Worm (Caenorhabditis elegans) whole organism, midembryonic: ENCODE results near the gene F32A5.4.

Experiments
- T22C8.4 ChIP-seq: fragments of 200-800 bp; sonication (Bioruptor generic); IDR thresholded peaks from 2 replicates; pipeline ENCODE4 v1.3.6; 2022; ENCODE audit warnings: missing genetic modification characterization, missing compliant biosample characterization
- cog-1 ChIP-seq: sonication (generic microtip); optimal IDR thresholded peaks from 2 replicates; lab custom pipeline; 2016; ENCODE audit warnings: missing genetic modification characterization, missing compliant biosample characterization
- flt-1 ChIP-seq: fragments of 200-800 bp; sonication (Bioruptor generic); IDR thresholded peaks from 2 replicates; pipeline ENCODE4 v1.3.6; 2022; ENCODE audit warnings: missing genetic modification characterization, missing compliant biosample characterization
- klf-2 ChIP-seq: fragments of 200-800 bp; sonication (Bioruptor generic); conservative IDR thresholded peaks from 2 replicates; pipeline ENCODE4 v1.3.6; 2022; ENCODE audit warnings: missing genetic modification reagents, missing genetic modification characterization, missing compliant biosample characterization
- med-1 ChIP-seq: sonication (generic microtip); optimal IDR thresholded peaks from 2 replicates; lab custom pipeline; 2017; ENCODE audit warnings: missing genetic modification characterization, mild to moderate bottlenecking, missing compliant biosample characterization, antibody characterized with exemption, missing genetic modification reagents; ENCODE audit not compliant: insufficient read depth
- ref-1 ChIP-seq: fragments of 200-800 bp; sonication (Bioruptor generic); conservative IDR thresholded peaks from 2 replicates; pipeline ENCODE4 v1.3.6; 2022; ENCODE audit warnings: missing genetic modification reagents, missing genetic modification characterization, missing compliant biosample characterization
- tab-1 ChIP-seq: fragments of 200-800 bp; sonication (Bioruptor generic); IDR thresholded peaks from 2 replicates; pipeline ENCODE4 v1.3.6; 2022; ENCODE audit warnings: missing genetic modification characterization, missing compliant biosample characterization
- ztf-23 ChIP-seq: fragments of 200-800 bp; sonication (Bioruptor generic); IDR thresholded peaks from 2 replicates; pipeline ENCODE4 v1.3.6; 2022; ENCODE audit warnings: missing genetic modification reagents, missing genetic modification characterization, missing compliant biosample characterization
- ztf-29 ChIP-seq: fragments of 200-800 bp; sonication (Bioruptor generic); IDR thresholded peaks from 2 replicates; pipeline ENCODE4 v1.3.6; 2022; ENCODE audit warnings: missing genetic modification reagents, missing genetic modification characterization, missing compliant biosample characterization

Gene F32A5.4

ce11 chrII:7228646-7229200 lies at the start of gene F32A5.4:
TSS of gene F32A5.4 (plus strand) at chrII:7229150.
- TF ChIP-seq klf-2 (GFP tag; lab: Robert Waterston, UW) (no peak), ztf-29 (GFP tag; lab: Robert Waterston, UW) (no peak), tab-1 (GFP tag; lab: Robert Waterston, UW) (no peak)

- no peak for TF ChIP-seq flt-1
- TF ChIP-seq cog-1 (tag; lab: Kevin White, UChicago): no peak
- no peak for TF ChIP-seq med-1 (GFP tag; lab: Kevin White, UChicago)
- no peak for TF ChIP-seq T22C8.4 (GFP tag; lab: Robert Waterston, UW)
- no peak for TF ChIP-seq ref-1 (GFP tag; lab: Robert Waterston, UW)
- no peak for TF ChIP-seq klf-2 (GFP tag; lab: Robert Waterston, UW)
- no peak for TF ChIP-seq ztf-29 (GFP tag; lab: Robert Waterston, UW)
- no peak for TF ChIP-seq ztf-23
- no peak for TF ChIP-seq tab-1 (GFP tag; lab: Robert Waterston, UW)
These were observed 46.3 kb upstream of the F32A5.4 start for ce11 chrII:7182630-7183029.

- TF ChIP-seq ztf-23: peak; percentile 96
- TF ChIP-seq flt-1: peak; percentile 98
- TF ChIP-seq ref-1 (GFP tag; lab: Robert Waterston, UW): peak; percentile 94
- peak; percentile 63 for TF ChIP-seq med-1 (GFP tag; lab: Kevin White, UChicago)
- peak; percentile 91 for TF ChIP-seq cog-1 (tag; lab: Kevin White, UChicago)
- TF ChIP-seq ztf-29 (GFP tag; lab: Robert Waterston, UW): peak; percentile 94
- TF ChIP-seq tab-1 (GFP tag; lab: Robert Waterston, UW): peak; percentile 97
- TF ChIP-seq klf-2 (GFP tag; lab: Robert Waterston, UW): peak; percentile 94
- peak; percentile 95 for TF ChIP-seq T22C8.4 (GFP tag; lab: Robert Waterston, UW)
These were observed 45.3 kb upstream of the F32A5.4 start, which contains the start of gene pdl-1 for ce11 chrII:7183493-7184272. TSS of gene pdl-1 (plus strand) at chrII:7183801.

ce11 chrII:7186117-7186516 lies 42.8 kb upstream of the F32A5.4 start:
- no peak for TF ChIP-seq flt-1
- no peak for TF ChIP-seq T22C8.4 (GFP tag; lab: Robert Waterston, UW)
- TF ChIP-seq med-1 (GFP tag; lab: Kevin White, UChicago): no peak
- no peak for TF ChIP-seq cog-1 (tag; lab: Kevin White, UChicago)
- no peak for TF ChIP-seq tab-1 (GFP tag; lab: Robert Waterston, UW)
- no peak for TF ChIP-seq ztf-23
- TF ChIP-seq ztf-29 (GFP tag; lab: Robert Waterston, UW): no peak
- no peak for TF ChIP-seq klf-2 (GFP tag; lab: Robert Waterston, UW)
- no peak for TF ChIP-seq ref-1 (GFP tag; lab: Robert Waterston, UW)

ce11 chrII:7187110-7187509 lies 41.8 kb upstream of the F32A5.4 start, which contains the start of gene C27H5.6:
TSS of gene C27H5.6 (minus strand) at chrII:7187210.
- TF ChIP-seq tab-1 (GFP tag; lab: Robert Waterston, UW) (no peak), ztf-23 (no peak), ref-1 (GFP tag; lab: Robert Waterston, UW) (no peak), ztf-29 (GFP tag; lab: Robert Waterston, UW) (no peak), flt-1 (no peak), klf-2 (GFP tag; lab: Robert Waterston, UW) (no peak), T22C8.4 (GFP tag; lab: Robert Waterston, UW) (no peak), med-1 (GFP tag; lab: Kevin White, UChicago) (no peak), cog-1 (tag; lab: Kevin White, UChicago) (no peak)

- TF ChIP-seq tab-1 (GFP tag; lab: Robert Waterston, UW): no peak
- no peak for TF ChIP-seq ztf-23
- TF ChIP-seq ref-1 (GFP tag; lab: Robert Waterston, UW): no peak
- TF ChIP-seq klf-2 (GFP tag; lab: Robert Waterston, UW): no peak
- no peak for TF ChIP-seq T22C8.4 (GFP tag; lab: Robert Waterston, UW)
- no peak for TF ChIP-seq flt-1
- no peak for TF ChIP-seq cog-1 (tag; lab: Kevin White, UChicago)
- TF ChIP-seq ztf-29 (GFP tag; lab: Robert Waterston, UW): no peak
- no peak for TF ChIP-seq med-1 (GFP tag; lab: Kevin White, UChicago)
These were observed 39.8 kb upstream of the F32A5.4 start, which contains the start of gene E04F6.4 for ce11 chrII:7189120-7189519. TSS of gene E04F6.4 (plus strand) at chrII:7189420.

ce11 chrII:7195541-7195940 lies 33.4 kb upstream of the F32A5.4 start, which contains the start of gene acdh-12:
TSS of gene acdh-12 (minus strand) at chrII:7195641.
- TF ChIP-seq tab-1 (GFP tag; lab: Robert Waterston, UW): no peak
- TF ChIP-seq ref-1 (GFP tag; lab: Robert Waterston, UW): no peak
- no peak for TF ChIP-seq T22C8.4 (GFP tag; lab: Robert Waterston, UW)
- no peak for TF ChIP-seq klf-2 (GFP tag; lab: Robert Waterston, UW)
- no peak for TF ChIP-seq med-1 (GFP tag; lab: Kevin White, UChicago)
- no peak for TF ChIP-seq cog-1 (tag; lab: Kevin White, UChicago)
- no peak for TF ChIP-seq ztf-29 (GFP tag; lab: Robert Waterston, UW)
- TF ChIP-seq flt-1: no peak
- TF ChIP-seq ztf-23: no peak

- TF ChIP-seq ztf-29 (GFP tag; lab: Robert Waterston, UW): no peak
These were observed 32.9 kb upstream of the F32A5.4 start, which contains the start of gene maoc-1 for ce11 chrII:7196040-7196439. TSS of gene maoc-1 (plus strand) at chrII:7196276.

ce11 chrII:7197434-7197833 lies 31.5 kb upstream of the F32A5.4 start:
- TF ChIP-seq ref-1 (GFP tag; lab: Robert Waterston, UW): no peak
- TF ChIP-seq ztf-23: no peak
- TF ChIP-seq klf-2 (GFP tag; lab: Robert Waterston, UW): no peak
- TF ChIP-seq cog-1 (tag; lab: Kevin White, UChicago): no peak
- TF ChIP-seq flt-1: no peak
- TF ChIP-seq ztf-29 (GFP tag; lab: Robert Waterston, UW): no peak
- TF ChIP-seq tab-1 (GFP tag; lab: Robert Waterston, UW): no peak
- TF ChIP-seq med-1 (GFP tag; lab: Kevin White, UChicago): no peak
- TF ChIP-seq T22C8.4 (GFP tag; lab: Robert Waterston, UW): no peak
